Fruit fly (Drosophila melanogaster) whole organism, wandering third instar larva: ENCODE results near the gene CG10341.

Source experiments
- Hr78 ChIP-seq: fragments of >200 bp; optimal IDR thresholded peaks from 2 replicates; lab custom pipeline; 2017; ENCODE audit warnings: missing biosample characterization, missing genetic modification characterization
- Hr83 ChIP-seq: fragments of 200-300 bp; sonication (Bioruptor generic); optimal IDR thresholded peaks from 2 replicates; lab custom pipeline; 2016; ENCODE audit warnings: missing biosample characterization, mild to moderate bottlenecking, missing genetic modification characterization, moderate library complexity; ENCODE audit not compliant: poor library complexity, severe bottlenecking
- Vsx2 ChIP-seq: fragments of 200-300, 225-300 bp; sonication (Bioruptor generic); optimal IDR thresholded peaks from 2 replicates; lab custom pipeline; 2018; ENCODE audit warnings: missing biosample characterization, missing genetic modification characterization; ENCODE audit not compliant: partially characterized antibody
- br ChIP-seq: fragments of 200-800 bp; sonication (Bioruptor generic); optimal IDR thresholded peaks from 2 replicates; lab custom pipeline; 2016; ENCODE audit warnings: missing biosample characterization, missing genetic modification characterization
- dmrt93B ChIP-seq: fragments of 200-800 bp; sonication (Bioruptor generic); optimal IDR thresholded peaks from 2 replicates; lab custom pipeline; 2018; ENCODE audit warnings: missing biosample characterization, mild to moderate bottlenecking, missing genetic modification characterization
- foxo ChIP-seq, 2 experiments: fragments of 200-800 bp; sonication (Bioruptor generic); optimal IDR thresholded peaks; 2 replicates in 1 of 2; 3 replicates in 1 of 2; lab custom pipeline; 2016 to 2017; ENCODE audit warnings: missing biosample characterization in 2 of 2, missing genetic modification characterization in 2 of 2
- h ChIP-seq: fragments of 200-800 bp; sonication (Bioruptor generic); optimal IDR thresholded peaks from 3 replicates; lab custom pipeline; 2016; ENCODE audit warnings: missing biosample characterization, mild to moderate bottlenecking, missing genetic modification characterization
- lola ChIP-seq: fragments of >200 bp; optimal IDR thresholded peaks from 2 replicates; lab custom pipeline; 2017; ENCODE audit warnings: missing biosample characterization, missing genetic modification characterization
- psq ChIP-seq: fragments of 200-800 bp; sonication (Bioruptor generic); optimal IDR thresholded peaks from 3 replicates; lab custom pipeline; 2017; ENCODE audit warnings: missing biosample characterization, mild to moderate bottlenecking, missing genetic modification characterization, moderate library complexity

dm6 chr2L:18676948-18677820 lies 21.3 kb upstream of the CG10341 start, which contains the start of the genes Mst36Fa and CG31751:
- TF ChIP-seq h (GFP tag; lab: Kevin White, UChicago): peak; percentile 66
- peak in 1 of 2 experiments; percentile 64 for TF ChIP-seq foxo (GFP tag; optimal IDR thresholded peaks at IDR 0.05; lab: Kevin White, UChicago)
- peak; percentile 27 for TF ChIP-seq psq
- peak; percentile 56 for TF ChIP-seq br
- no peak for TF ChIP-seq Vsx2 (GFP tag; lab: Kevin White, UChicago)
- TF ChIP-seq lola (GFP tag; lab: Kevin White, UChicago): no peak
- no peak for TF ChIP-seq dmrt93B
- TF ChIP-seq Hr78 (GFP tag; lab: Kevin White, UChicago): no peak
- peak; percentile 92 for TF ChIP-seq Hr83 (GFP tag; lab: Kevin White, UChicago)
